Worm (Caenorhabditis elegans) whole organism, early embryonic: Measurements from ENCODE around the gene Y54E2A.4.

Source experiments
- B0310.2 ChIP-seq: sonication (generic microtip); optimal IDR thresholded peaks from 2 replicates; lab custom pipeline; 2016; ENCODE audit warnings: mild to moderate bottlenecking, missing genetic modification characterization, missing compliant biosample characterization
- F13C5.2 ChIP-seq: sonication (generic microtip); optimal IDR thresholded peaks from 2 replicates; lab custom pipeline; 2017; ENCODE audit warnings: mild to moderate bottlenecking, missing genetic modification characterization, inconsistent platforms, missing compliant biosample characterization
- aly-1 ChIP-seq: sonication (generic microtip); optimal IDR thresholded peaks from 2 replicates; lab custom pipeline; 2016; ENCODE audit warnings: missing genetic modification characterization, missing compliant biosample characterization
- ama-1 ChIP-seq: fragments of 150-350 bp; optimal IDR thresholded peaks from 2 replicates; lab custom pipeline; 2014
- ceh-13 ChIP-seq: fragments of 200-800 bp; sonication (Bioruptor generic); optimal IDR thresholded peaks from 2 replicates; lab custom pipeline; 2018; ENCODE audit warnings: mild to moderate bottlenecking, missing genetic modification characterization, missing compliant biosample characterization
- ceh-36 ChIP-seq: sonication (generic microtip); optimal IDR thresholded peaks from 2 replicates; lab custom pipeline; 2016; ENCODE audit warnings: missing genetic modification characterization, inconsistent platforms, missing compliant biosample characterization
- ets-7 ChIP-seq: sonication (generic microtip); optimal IDR thresholded peaks from 2 replicates; lab custom pipeline; 2016; ENCODE audit warnings: missing genotype, missing genetic modification characterization, missing compliant biosample characterization
- flt-1 ChIP-seq: fragments of 200-800 bp; sonication (Bioruptor generic); IDR thresholded peaks from 2 replicates; pipeline ENCODE4 v1.3.6; 2022; ENCODE audit warnings: missing genetic modification characterization, missing compliant biosample characterization
- hmbx-1 ChIP-seq: sonication (generic microtip); optimal IDR thresholded peaks from 2 replicates; lab custom pipeline; 2016; ENCODE audit warnings: mild to moderate bottlenecking, missing genetic modification characterization, missing compliant biosample characterization
- hmg-4 ChIP-seq: fragments of 200-800 bp; sonication (Bioruptor generic); optimal IDR thresholded peaks from 2 replicates; lab custom pipeline; 2018; ENCODE audit warnings: mild to moderate bottlenecking, missing genetic modification characterization, missing compliant biosample characterization
- hnd-1 ChIP-seq: sonication (generic microtip); optimal IDR thresholded peaks from 2 replicates; lab custom pipeline; 2016; ENCODE audit warnings: missing genetic modification characterization, missing compliant biosample characterization
- pes-1 ChIP-seq: fragments of 200-800 bp; sonication (Bioruptor generic); IDR thresholded peaks from 2 replicates; pipeline ENCODE4 v1.3.6; 2022; ENCODE audit warnings: missing genetic modification reagents, missing genetic modification characterization, missing compliant biosample characterization
- scrt-1 ChIP-seq: fragments of 200-800 bp; sonication (Bioruptor generic); IDR thresholded peaks from 2 replicates; pipeline ENCODE4 v1.3.6; 2022; ENCODE audit warnings: missing genetic modification characterization, missing compliant biosample characterization
- sea-1 ChIP-seq: fragments of 200-800 bp; sonication (Bioruptor generic); conservative IDR thresholded peaks from 2 replicates; pipeline ENCODE4 v1.3.6; 2022; ENCODE audit warnings: missing genetic modification characterization, missing compliant biosample characterization
- tbx-11 ChIP-seq: fragments of 200-800 bp; sonication (Bioruptor generic); IDR thresholded peaks from 2 replicates; pipeline ENCODE4 v1.3.6; 2022; ENCODE audit warnings: missing genetic modification characterization, missing compliant biosample characterization
- tbx-37 ChIP-seq: fragments of 200-800 bp; sonication (Bioruptor generic); conservative IDR thresholded peaks from 2 replicates; pipeline ENCODE4 v1.3.6; 2022; ENCODE audit warnings: missing genetic modification reagents, missing genetic modification characterization, missing compliant biosample characterization
- tra-4 ChIP-seq: sonication (generic microtip); optimal IDR thresholded peaks from 2 replicates; lab custom pipeline; 2017; ENCODE audit warnings: missing genetic modification characterization, missing compliant biosample characterization

Gene Y54E2A.4

ce11 chrII:14805686-14806085 is 51.3 kb downstream of the Y54E2A.4 start, which contains the start of gene srt-11:
srt-11 (plus strand) TSS chrII:14805986.
- no peak for TF ChIP-seq ceh-36
- TF ChIP-seq tbx-37 = no peak
- TF ChIP-seq tra-4 (tag; lab: Kevin White, UChicago) = no peak
- no peak for TF ChIP-seq pes-1
- no peak for TF ChIP-seq ceh-13 (GFP tag; lab: Kevin White, UChicago)
- TF ChIP-seq hmbx-1 (tag; lab: Kevin White, UChicago) = no peak
- TF ChIP-seq sea-1 (GFP tag; lab: Robert Waterston, UW) = no peak
- TF ChIP-seq flt-1 (GFP tag; lab: Robert Waterston, UW) = no peak
- no peak for TF ChIP-seq tbx-11
- TF ChIP-seq ama-1 (lab: Kevin White, UChicago) = no peak
- TF ChIP-seq B0310.2 = no peak
- no peak for TF ChIP-seq hnd-1 (tag; lab: Kevin White, UChicago)
- TF ChIP-seq F13C5.2 (tag; lab: Kevin White, UChicago) = no peak
- TF ChIP-seq ets-7 (tag; lab: Kevin White, UChicago) = no peak
- no peak for TF ChIP-seq aly-1 (tag; lab: Kevin White, UChicago)

DNA sequence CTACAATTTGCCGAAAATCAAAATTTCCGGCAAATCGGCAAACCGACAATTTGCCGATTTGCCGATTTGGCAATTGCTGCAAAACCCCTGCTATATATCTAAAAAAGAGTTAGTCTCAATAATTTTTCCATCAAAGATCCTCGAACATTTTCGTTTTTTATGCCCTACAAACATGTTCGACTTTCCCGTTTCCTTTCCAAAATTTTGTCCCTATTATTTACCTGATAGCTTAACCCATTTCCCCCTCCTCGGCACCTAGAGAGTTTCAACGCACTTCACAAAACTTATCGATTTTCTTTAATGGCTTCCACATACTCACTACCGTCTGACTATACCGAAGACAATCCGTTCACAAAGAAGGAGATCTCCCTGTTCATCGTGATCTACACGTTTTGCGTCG is 54.3 kb downstream of the Y54E2A.4 start, which contains the start of gene W01D2.6:
Gene W01D2.6, plus strand, starts transcription at position 301 of the 400 bp plus-strand sequence.
- TF ChIP-seq tra-4 (tag; lab: Kevin White, UChicago) (no peak), sea-1 (GFP tag; lab: Robert Waterston, UW) (no peak), pes-1 (no peak), hnd-1 (tag; lab: Kevin White, UChicago) (no peak)

DNA sequence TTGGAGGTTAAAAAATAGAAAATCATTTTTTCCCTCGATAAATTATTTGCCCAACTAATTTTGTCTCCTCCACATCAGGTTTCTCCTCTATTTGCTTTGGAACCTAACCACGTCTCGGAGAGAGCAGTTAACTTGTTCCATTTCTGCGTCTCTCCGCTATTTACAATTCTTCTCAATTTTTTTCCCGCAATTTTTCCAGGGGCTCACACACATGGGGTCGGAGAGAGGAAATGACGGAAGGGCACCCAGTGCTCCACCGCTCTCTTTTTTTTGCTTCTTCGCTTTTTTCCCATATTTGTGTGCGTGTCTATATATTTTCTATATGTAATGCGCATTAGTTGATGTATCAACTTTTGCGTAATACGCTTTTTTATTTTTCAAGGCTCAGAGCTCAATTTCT is 56.2 kb downstream of the Y54E2A.4 start:
- TF ChIP-seq ceh-36 (no peak), hmg-4 (GFP tag; lab: Kevin White, UChicago) (no peak), F13C5.2 (tag; lab: Kevin White, UChicago) (no peak), hmbx-1 (tag; lab: Kevin White, UChicago) (no peak), aly-1 (tag; lab: Kevin White, UChicago) (no peak), ets-7 (tag; lab: Kevin White, UChicago) (no peak), scrt-1 (GFP tag; lab: Robert Waterston, UW) (no peak), tbx-11 (no peak), sea-1 (GFP tag; lab: Robert Waterston, UW) (no peak), hnd-1 (tag; lab: Kevin White, UChicago) (no peak), pes-1 (no peak), tbx-37 (no peak), tra-4 (tag; lab: Kevin White, UChicago) (no peak), B0310.2 (no peak), ama-1 (lab: Kevin White, UChicago) (no peak)

DNA sequence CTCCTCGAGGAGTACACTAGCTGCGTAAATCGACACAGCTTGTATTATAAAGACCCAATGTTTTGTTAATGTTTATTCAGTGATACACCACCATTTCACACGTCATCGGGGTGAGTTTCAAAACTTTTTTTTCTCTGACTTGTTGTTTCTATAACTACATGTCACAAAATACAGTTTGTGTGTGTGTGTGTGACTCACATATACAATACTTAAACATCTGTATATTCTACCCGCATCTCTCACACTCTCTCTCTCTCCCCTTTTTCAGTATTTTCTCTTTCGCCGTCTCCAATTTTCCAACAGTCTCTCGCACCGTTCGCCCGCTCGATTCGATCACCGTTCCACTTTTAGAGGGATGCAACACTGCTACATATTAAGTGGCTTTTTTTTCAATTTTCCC is 57.0 kb downstream of the Y54E2A.4 start:
- TF ChIP-seq tbx-11 (no peak), pes-1 (no peak), tra-4 (tag; lab: Kevin White, UChicago) (no peak), hmg-4 (GFP tag; lab: Kevin White, UChicago) (no peak), tbx-37 (no peak), scrt-1 (GFP tag; lab: Robert Waterston, UW) (no peak), B0310.2 (no peak), flt-1 (GFP tag; lab: Robert Waterston, UW) (no peak), hmbx-1 (tag; lab: Kevin White, UChicago) (no peak), hnd-1 (tag; lab: Kevin White, UChicago) (no peak), F13C5.2 (tag; lab: Kevin White, UChicago) (no peak), ama-1 (lab: Kevin White, UChicago) (no peak), ceh-13 (GFP tag; lab: Kevin White, UChicago) (no peak), sea-1 (GFP tag; lab: Robert Waterston, UW) (no peak), aly-1 (tag; lab: Kevin White, UChicago) (no peak), ets-7 (tag; lab: Kevin White, UChicago) (no peak), ceh-36 (no peak)

ce11 chrII:14812231-14812630 is 57.8 kb downstream of the Y54E2A.4 start, which contains the start of gene osta-3:
osta-3 (plus strand) TSS chrII:14812531.
- TF ChIP-seq pes-1 = no peak
- no peak for TF ChIP-seq hmbx-1 (tag; lab: Kevin White, UChicago)
- TF ChIP-seq flt-1 (GFP tag; lab: Robert Waterston, UW) = no peak
- no peak for TF ChIP-seq hnd-1 (tag; lab: Kevin White, UChicago)
- no peak for TF ChIP-seq hmg-4 (GFP tag; lab: Kevin White, UChicago)
- no peak for TF ChIP-seq aly-1 (tag; lab: Kevin White, UChicago)
- TF ChIP-seq tbx-11 = no peak
- no peak for TF ChIP-seq tra-4 (tag; lab: Kevin White, UChicago)
- no peak for TF ChIP-seq tbx-37
- TF ChIP-seq B0310.2 = no peak
- no peak for TF ChIP-seq ama-1 (lab: Kevin White, UChicago)
- TF ChIP-seq F13C5.2 (tag; lab: Kevin White, UChicago) = no peak
- TF ChIP-seq ets-7 (tag; lab: Kevin White, UChicago) = no peak

- TF ChIP-seq tbx-37 (no peak), tra-4 (tag; lab: Kevin White, UChicago) (no peak), scrt-1 (GFP tag; lab: Robert Waterston, UW) (no peak), hmbx-1 (tag; lab: Kevin White, UChicago) (no peak), ets-7 (tag; lab: Kevin White, UChicago) (no peak), ceh-13 (GFP tag; lab: Kevin White, UChicago) (no peak), ceh-36 (no peak), ama-1 (lab: Kevin White, UChicago) (no peak), sea-1 (GFP tag; lab: Robert Waterston, UW) (no peak), B0310.2 (no peak), F13C5.2 (tag; lab: Kevin White, UChicago) (no peak), aly-1 (tag; lab: Kevin White, UChicago) (no peak), hmg-4 (GFP tag; lab: Kevin White, UChicago) (no peak), flt-1 (GFP tag; lab: Robert Waterston, UW) (no peak), tbx-11 (no peak), hnd-1 (tag; lab: Kevin White, UChicago) (no peak), pes-1 (no peak)
These were observed 58.2 kb downstream of the Y54E2A.4 start for ce11 chrII:14812661-14813060.

- TF ChIP-seq ama-1 (lab: Kevin White, UChicago) (no peak), ceh-13 (GFP tag; lab: Kevin White, UChicago) (no peak), ets-7 (tag; lab: Kevin White, UChicago) (no peak), tbx-37 (no peak), ceh-36 (no peak), hnd-1 (tag; lab: Kevin White, UChicago) (no peak), aly-1 (tag; lab: Kevin White, UChicago) (no peak), tra-4 (tag; lab: Kevin White, UChicago) (no peak), pes-1 (no peak)
These were observed 58.7 kb downstream of the Y54E2A.4 start for ce11 chrII:14813106-14813505.
